Worm (Caenorhabditis elegans) whole organism, L1 larva: Measurements from ENCODE around the gene max-2.

ENCODE experiments used
- C16A3.4 ChIP-seq: fragments of 150-350 bp; optimal IDR thresholded peaks from 2 replicates; lab custom pipeline; 2014; ENCODE audit warnings: missing biosample characterization, missing genetic modification characterization
- Y116A8C.19 ChIP-seq: sonication (generic microtip); optimal IDR thresholded peaks from 2 replicates; lab custom pipeline; 2016; ENCODE audit warnings: missing compliant biosample characterization, missing genetic modification characterization, borderline replicate concordance
- aha-1 ChIP-seq: fragments of 150-350 bp; optimal IDR thresholded peaks from 2 replicates; lab custom pipeline; 2014; ENCODE audit warnings: missing biosample characterization, missing genetic modification characterization
- ceh-8 ChIP-seq: fragments of 200-800 bp; sonication (Bioruptor generic); optimal IDR thresholded peaks from 2 replicates; lab custom pipeline; 2018; ENCODE audit warnings: mild to moderate bottlenecking, missing genetic modification characterization, moderate library complexity, missing compliant biosample characterization
- ceh-82 ChIP-seq, 3 experiments: fragments of 150-350 bp in 1 of 3; sonication (generic microtip) in 2 of 3; optimal IDR thresholded peaks; 2 replicates each; lab custom pipeline; 2014 to 2017; ENCODE audit warnings: missing biosample characterization in 3 of 3, missing genetic modification characterization in 3 of 3
- ces-1 ChIP-seq: fragments of 150-350 bp; optimal IDR thresholded peaks from 2 replicates; lab custom pipeline; 2014; ENCODE audit warnings: missing biosample characterization, missing genetic modification reagents, missing genetic modification characterization
- dpl-1 ChIP-seq, 3 experiments: fragments of 150-350 bp in 2 of 3; sonication (generic microtip) in 1 of 3; optimal IDR thresholded peaks; 2 replicates each; lab custom pipeline; 2014 to 2017; ENCODE audit warnings: missing biosample characterization in 3 of 3, missing genetic modification characterization in 3 of 3, missing genetic modification reagents in 3 of 3
- efl-1 ChIP-seq, 4 experiments: fragments of 150-350 bp; optimal IDR thresholded peaks in 3 of 4; peaks in 1 of 4; 1 replicate in 1 of 4; 2 replicates in 3 of 4; lab custom pipeline; 2014; ENCODE audit warnings: missing biosample characterization in 2 of 4, missing genetic modification characterization in 2 of 4, missing genetic modification reagents in 2 of 4
- efl-3 ChIP-seq: fragments of 200-800 bp; sonication (Bioruptor generic); optimal IDR thresholded peaks from 2 replicates; lab custom pipeline; 2018; ENCODE audit warnings: mild to moderate bottlenecking, missing genetic modification characterization, missing compliant biosample characterization
- egl-27 ChIP-seq, 2 experiments: fragments of 150-350 bp in 1 of 2; sonication (generic microtip); optimal IDR thresholded peaks; 3 replicates each; lab custom pipeline; 2017 to 2018; ENCODE audit warnings: missing biosample characterization in 2 of 2, missing genetic modification characterization in 2 of 2, missing genetic modification reagents in 2 of 2
- elt-2 ChIP-seq: sonication (generic microtip); optimal IDR thresholded peaks from 2 replicates; lab custom pipeline; 2016; ENCODE audit warnings: missing genetic modification characterization, mild to moderate bottlenecking, inconsistent platforms, missing compliant biosample characterization, missing genetic modification reagents
- fkh-4 ChIP-seq: sonication (generic microtip); optimal IDR thresholded peaks from 2 replicates; lab custom pipeline; 2016; ENCODE audit warnings: missing compliant biosample characterization, missing genetic modification characterization, borderline replicate concordance
- hlh-17 ChIP-seq: fragments of 200-800 bp; sonication (Bioruptor generic); optimal IDR thresholded peaks from 2 replicates; lab custom pipeline; 2018; ENCODE audit warnings: missing genetic modification characterization, mild to moderate bottlenecking, missing compliant biosample characterization, moderate library complexity, borderline replicate concordance
- hlh-4 ChIP-seq: sonication (generic microtip); optimal IDR thresholded peaks from 2 replicates; lab custom pipeline; 2016; ENCODE audit warnings: mild to moderate bottlenecking, missing genetic modification characterization, missing compliant biosample characterization
- jun-1 ChIP-seq: fragments of 150-350 bp; optimal IDR thresholded peaks from 2 replicates; lab custom pipeline; 2014; ENCODE audit warnings: missing biosample characterization, missing genetic modification reagents, missing genetic modification characterization
- lin-13 ChIP-seq: fragments of 150-350 bp; optimal IDR thresholded peaks from 2 replicates; lab custom pipeline; 2014; ENCODE audit warnings: missing biosample characterization, missing genetic modification reagents, missing genetic modification characterization
- lin-14 ChIP-seq: fragments of 200-800 bp; sonication (Bioruptor generic); optimal IDR thresholded peaks from 2 replicates; lab custom pipeline; 2018; ENCODE audit warnings: mild to moderate bottlenecking, missing genetic modification characterization, moderate library complexity, missing compliant biosample characterization
- lin-15B ChIP-seq: fragments of 150-350 bp; sonication (generic microtip); optimal IDR thresholded peaks from 3 replicates; lab custom pipeline; 2014; ENCODE audit warnings: missing biosample characterization, missing genetic modification characterization
- lin-39 ChIP-seq: fragments of 150-350 bp; optimal IDR thresholded peaks from 2 replicates; lab custom pipeline; 2014; ENCODE audit warnings: missing biosample characterization, missing genetic modification reagents, missing genetic modification characterization
- mab-9 ChIP-seq: fragments of 200-800 bp; sonication (Bioruptor generic); IDR thresholded peaks from 2 replicates; pipeline ENCODE4 v1.3.6; 2022; ENCODE audit warnings: missing genetic modification reagents, missing genetic modification characterization, missing compliant biosample characterization
- nhr-20 ChIP-seq: sonication (generic microtip); optimal IDR thresholded peaks from 2 replicates; lab custom pipeline; 2016; ENCODE audit warnings: mild to moderate bottlenecking, missing genetic modification characterization, missing compliant biosample characterization
- nhr-237 ChIP-seq: fragments of 150-350 bp; optimal IDR thresholded peaks from 2 replicates; lab custom pipeline; 2014; ENCODE audit warnings: missing biosample characterization, missing genetic modification characterization
- nhr-71 ChIP-seq: sonication (generic microtip); optimal IDR thresholded peaks from 2 replicates; lab custom pipeline; 2016; ENCODE audit warnings: mild to moderate bottlenecking, missing genetic modification characterization, moderate library complexity, missing compliant biosample characterization
- nhr-76 ChIP-seq: sonication (generic microtip); optimal IDR thresholded peaks from 2 replicates; lab custom pipeline; 2017; ENCODE audit warnings: missing biosample characterization, missing genetic modification characterization
- nhr-85 ChIP-seq: sonication (generic microtip); peaks from one replicate; lab custom pipeline; 2016; ENCODE audit warnings: missing genetic modification characterization, inconsistent platforms, missing compliant biosample characterization
- pag-3 ChIP-seq: sonication (generic microtip); optimal IDR thresholded peaks from 2 replicates; lab custom pipeline; 2017; ENCODE audit warnings: missing genetic modification characterization, mild to moderate bottlenecking, missing compliant biosample characterization, antibody characterized with exemption, borderline replicate concordance; ENCODE audit not compliant: insufficient read depth
- pqm-1 ChIP-seq: sonication (generic microtip); optimal IDR thresholded peaks from 3 replicates; lab custom pipeline; 2017; ENCODE audit warnings: missing biosample characterization, missing genetic modification characterization
- snpc-4 ChIP-seq: fragments of 150-350 bp; optimal IDR thresholded peaks from 2 replicates; lab custom pipeline; 2014; ENCODE audit warnings: missing biosample characterization, missing genetic modification characterization
- snu-23 ChIP-seq: sonication (generic microtip); optimal IDR thresholded peaks from 2 replicates; lab custom pipeline; 2016; ENCODE audit warnings: missing genetic modification characterization, missing compliant biosample characterization
- sox-4 ChIP-seq: sonication (generic microtip); optimal IDR thresholded peaks from 2 replicates; lab custom pipeline; 2016; ENCODE audit warnings: missing genetic modification characterization, missing compliant biosample characterization
- unc-30 ChIP-seq: sonication (generic microtip); optimal IDR thresholded peaks from 2 replicates; lab custom pipeline; 2017; ENCODE audit warnings: missing biosample characterization, missing genetic modification characterization
- unc-98 ChIP-seq: fragments of 200-800 bp; sonication (Bioruptor generic); IDR thresholded peaks from 2 replicates; pipeline ENCODE4 v1.3.6; 2022; ENCODE audit warnings: missing genetic modification characterization, missing compliant biosample characterization

Gene max-2

ce11 chrII:12981980-12982575, 43.6 kb downstream of the max-2 start (continued):
- TF ChIP-seq sox-4 (tag; lab: Kevin White, UChicago) (no peak), nhr-20 (tag; lab: Kevin White, UChicago) (peak; percentile 30), snu-23 (GFP tag; lab: Kevin White, UChicago) (peak; percentile 12), jun-1 (tag; lab: Kevin White, UChicago) (no peak), lin-14 (peak; percentile 54), hlh-17 (GFP tag; lab: Kevin White, UChicago) (no peak), lin-39 (tag; lab: Kevin White, UChicago) (no peak)

DNA sequence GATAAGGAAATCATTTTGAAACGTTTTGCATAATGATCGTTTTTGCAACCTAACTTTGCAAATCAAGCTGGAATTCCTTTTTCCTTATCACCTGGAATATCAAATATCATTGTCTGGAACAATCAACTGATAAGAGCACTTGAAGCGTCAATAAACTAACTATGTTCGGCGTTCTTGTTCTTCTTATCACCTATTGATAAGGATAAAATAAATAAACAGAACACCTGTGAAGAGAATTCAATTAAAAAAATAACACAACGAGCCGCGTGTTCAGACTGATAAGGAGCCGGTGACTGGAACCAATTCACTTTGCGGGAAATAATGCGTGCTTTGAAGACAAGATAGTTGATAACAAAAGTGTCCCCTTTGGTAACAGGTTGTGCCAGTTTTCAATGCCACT, 45.4 kb downstream of the max-2 start, which contains the start of gene cyd-1:
TSS of gene cyd-1 (plus strand) at position 380 of the 400 bp plus-strand sequence.
- no peak for TF ChIP-seq C16A3.4
- no peak for TF ChIP-seq ces-1
- TF ChIP-seq efl-1 (optimal IDR thresholded peaks at IDR 0.05; lab: Kevin White, UChicago) = no peak
- peak in 1 of 2 experiments; percentile 58 for TF ChIP-seq efl-1 (GFP tag; optimal IDR thresholded peaks at IDR 0.05 in 1 of 2; lab: Kevin White, UChicago)
- TF ChIP-seq pqm-1 (tag; lab: Kevin White, UChicago) = peak; percentile 34
- peak; percentile 96 for TF ChIP-seq elt-2 (tag; lab: Kevin White, UChicago)
- peak; percentile 27 for TF ChIP-seq lin-14
- no peak for TF ChIP-seq unc-98

ce11 chrII:12978658-12979057, 47.0 kb downstream of the max-2 start:
- no peak for TF ChIP-seq C16A3.4
- peak; percentile 52 for TF ChIP-seq nhr-85

ce11 chrII:12969622-12970021, 56.0 kb downstream of the max-2 start, which contains the start of gene Y38F1A.4:
Y38F1A.4 (minus strand) TSS chrII:12969722.
- TF ChIP-seq efl-1 (optimal IDR thresholded peaks at IDR 0.05; lab: Kevin White, UChicago) = no peak
- TF ChIP-seq efl-1 (GFP tag; optimal IDR thresholded peaks at IDR 0.05 in 1 of 2; lab: Kevin White, UChicago) = no peak
- peak; percentile 82 for TF ChIP-seq hlh-4 (tag; lab: Kevin White, UChicago)
- TF ChIP-seq nhr-76 (tag; lab: Kevin White, UChicago) = no peak
- TF ChIP-seq ceh-8 (GFP tag; lab: Kevin White, UChicago) = no peak
- TF ChIP-seq ceh-82 (tag; optimal IDR thresholded peaks at IDR 0.05; lab: Kevin White, UChicago) = no peak

ce11 chrII:12968448-12968969, 57.1 kb downstream of the max-2 start:
- TF ChIP-seq lin-14 (no peak), nhr-20 (tag; lab: Kevin White, UChicago) (no peak), pag-3 (tag; lab: Kevin White, UChicago) (no peak), lin-15B (tag; lab: Kevin White, UChicago) (no peak), nhr-237 (tag; lab: Kevin White, UChicago) (no peak), ceh-8 (GFP tag; lab: Kevin White, UChicago) (no peak), snpc-4 (tag; lab: Kevin White, UChicago) (no peak), dpl-1 (GFP tag; optimal IDR thresholded peaks at IDR 0.05; lab: Kevin White, UChicago) (no peak), unc-30 (no peak), snu-23 (GFP tag; lab: Kevin White, UChicago) (no peak), egl-27 (tag; optimal IDR thresholded peaks at IDR 0.05; lab: Kevin White, UChicago) (no peak), aha-1 (no peak), fkh-4 (no peak), Y116A8C.19 (no peak), hlh-17 (GFP tag; lab: Kevin White, UChicago) (no peak), efl-3 (GFP tag; lab: Kevin White, UChicago) (no peak), mab-9 (GFP tag; lab: Robert Waterston, UW) (no peak), lin-13 (GFP tag; lab: Kevin White, UChicago) (no peak), nhr-71 (tag; lab: Kevin White, UChicago) (no peak)
